Worm (Caenorhabditis elegans): Measurements from ENCODE around the gene srd-65.

- no peak for TF ChIP-seq dao-5 (tag; optimal IDR thresholded peaks at IDR 0.05)
- no peak for TF ChIP-seq him-1 (tag; optimal IDR thresholded peaks at IDR 0.05)
Observed at ce11 chrIII:2205155-2205554, 18.7 kb downstream of the srd-65 start.

All from whole organism, L4/young adult.